Worm (Caenorhabditis elegans) whole organism, L2 larva: ENCODE data around the gene mrps-5.

Experiments used
- fos-1 ChIP-seq: fragments of 150-350 bp; optimal IDR thresholded peaks from 2 replicates; lab custom pipeline; 2014; ENCODE audit warnings: missing biosample characterization, missing genetic modification characterization
- mab-5 ChIP-seq: fragments of 150-350 bp; optimal IDR thresholded peaks from 2 replicates; lab custom pipeline; 2014; ENCODE audit warnings: missing biosample characterization, missing genetic modification characterization
- mdl-1 ChIP-seq, 2 experiments: fragments of 150-350 bp in 1 of 2; sonication (generic microtip) in 1 of 2; optimal IDR thresholded peaks; 2 replicates each; lab custom pipeline; 2017; ENCODE audit warnings: missing biosample characterization in 2 of 2, missing genetic modification characterization in 2 of 2
- nhr-12 ChIP-seq: fragments of 150-350 bp; optimal IDR thresholded peaks from 2 replicates; lab custom pipeline; 2014; ENCODE audit warnings: missing biosample characterization, missing genetic modification characterization
- nhr-23 ChIP-seq: fragments of 150-350 bp; optimal IDR thresholded peaks from 2 replicates; lab custom pipeline; 2014; ENCODE audit warnings: missing biosample characterization, missing genetic modification reagents, missing genetic modification characterization
- nhr-237 ChIP-seq: fragments of 150-350 bp; optimal IDR thresholded peaks from 2 replicates; lab custom pipeline; 2014; ENCODE audit warnings: missing biosample characterization, missing genetic modification characterization
- nhr-25 ChIP-seq: fragments of 150-350 bp; sonication (generic microtip); optimal IDR thresholded peaks from 3 replicates; lab custom pipeline; 2014; ENCODE audit warnings: missing biosample characterization, missing genetic modification characterization
- nhr-6 ChIP-seq: fragments of 150-350 bp; optimal IDR thresholded peaks from 2 replicates; lab custom pipeline; 2014; ENCODE audit warnings: missing biosample characterization, missing genetic modification characterization
- snpc-4 ChIP-seq: fragments of 150-350 bp; optimal IDR thresholded peaks from 2 replicates; lab custom pipeline; 2014; ENCODE audit warnings: missing biosample characterization, missing genetic modification characterization
- unc-39 ChIP-seq: fragments of 150-350 bp; optimal IDR thresholded peaks from 2 replicates; lab custom pipeline; 2014; ENCODE audit warnings: missing biosample characterization, missing genetic modification characterization
- unc-62 ChIP-seq: fragments of 150-350 bp; optimal IDR thresholded peaks from 2 replicates; lab custom pipeline; 2014; ENCODE audit warnings: missing biosample characterization, missing genetic modification reagents, missing genetic modification characterization
- ztf-1 ChIP-seq: fragments of 200-800 bp; sonication (Bioruptor generic); conservative IDR thresholded peaks from 2 replicates; pipeline ENCODE4 v1.3.6; 2022; ENCODE audit warnings: missing genetic modification characterization, missing compliant biosample characterization

ce11 chrV:12536409-12537038 lies 26.8 kb upstream of the mrps-5 start:
- TF ChIP-seq mdl-1 (tag; optimal IDR thresholded peaks at IDR 0.05; lab: Kevin White, UChicago) (no peak), snpc-4 (tag; lab: Kevin White, UChicago) (no peak), nhr-25 (peak; percentile 30), nhr-23 (tag; lab: Kevin White, UChicago) (no peak), ztf-1 (GFP tag; lab: Robert Waterston, UW) (no peak), nhr-12 (tag; lab: Kevin White, UChicago) (no peak), mab-5 (tag; lab: Kevin White, UChicago) (no peak), unc-39 (tag; lab: Kevin White, UChicago) (no peak), fos-1 (tag; lab: Kevin White, UChicago) (peak; percentile 26), nhr-237 (no peak), unc-62 (no peak), nhr-6 (tag; lab: Kevin White, UChicago) (no peak)
